Worm (Caenorhabditis elegans) whole organism, mixed stage, embryonic: ENCODE results near the gene cbn-1.

Experiments
- bed-3 ChIP-seq: fragments of 200-800 bp; sonication (Bioruptor generic); optimal IDR thresholded peaks from 3 replicates; lab custom pipeline; 2018; ENCODE audit warnings: mild to moderate bottlenecking, missing genetic modification characterization, moderate library complexity, missing compliant biosample characterization
- ceh-43 ChIP-seq: fragments of 200-800 bp; sonication (Bioruptor generic); optimal IDR thresholded peaks from 2 replicates; lab custom pipeline; 2018; ENCODE audit warnings: mild to moderate bottlenecking, missing genetic modification characterization, moderate library complexity, missing compliant biosample characterization
- elt-3 ChIP-seq: fragments of 150-350 bp; optimal IDR thresholded peaks from 2 replicates; lab custom pipeline; 2014; ENCODE audit warnings: missing biosample characterization, missing genetic modification characterization
- mab-5 ChIP-seq: fragments of 150-350 bp; optimal IDR thresholded peaks from 2 replicates; lab custom pipeline; 2014; ENCODE audit warnings: missing biosample characterization, missing genetic modification characterization
- nhr-2 ChIP-seq: fragments of 150-350 bp; optimal IDR thresholded peaks from 2 replicates; lab custom pipeline; 2014; ENCODE audit warnings: missing biosample characterization, missing genetic modification characterization
- snpc-4 ChIP-seq: fragments of 150-350 bp; optimal IDR thresholded peaks from 2 replicates; lab custom pipeline; 2014; ENCODE audit warnings: missing biosample characterization, missing genetic modification characterization
- sptf-1 ChIP-seq: sonication (generic microtip); optimal IDR thresholded peaks from 2 replicates; lab custom pipeline; 2017; ENCODE audit warnings: mild to moderate bottlenecking, missing genetic modification characterization, moderate library complexity, missing compliant biosample characterization
- zip-8 ChIP-seq: fragments of 150-350 bp; optimal IDR thresholded peaks from 2 replicates; lab custom pipeline; 2014; ENCODE audit warnings: missing biosample characterization, missing genetic modification characterization

cbn-1 gene

DNA sequence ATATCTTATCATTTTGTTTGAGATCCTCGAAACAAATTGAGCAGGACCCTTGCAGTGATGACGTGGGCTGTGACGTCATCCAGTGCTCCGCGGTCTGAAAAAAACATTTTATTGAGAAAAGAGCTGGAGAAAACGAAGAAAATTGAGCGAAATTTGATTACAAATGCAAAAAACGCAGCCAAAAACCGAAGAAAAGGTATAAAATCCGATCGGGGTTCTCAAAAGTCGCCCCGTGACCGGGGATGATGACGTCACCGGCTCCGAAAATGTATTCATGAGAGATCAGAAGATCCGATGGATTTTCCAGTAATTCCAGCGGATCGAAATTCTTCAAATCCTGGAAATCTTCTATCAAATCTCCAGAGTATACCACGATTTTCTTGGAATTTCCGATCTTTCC lies 49.8 kb downstream of the cbn-1 start, which contains the start of gene trul-1:
trul-1 (minus strand) TSS at position 101 of the 400 bp plus-strand sequence.
- TF ChIP-seq snpc-4 (tag; lab: Kevin White, UChicago) (no peak), elt-3 (tag; lab: Kevin White, UChicago) (no peak), zip-8 (tag; lab: Kevin White, UChicago) (peak; percentile 85), bed-3 (no peak), sptf-1 (tag; lab: Kevin White, UChicago) (no peak), mab-5 (no peak)

DNA sequence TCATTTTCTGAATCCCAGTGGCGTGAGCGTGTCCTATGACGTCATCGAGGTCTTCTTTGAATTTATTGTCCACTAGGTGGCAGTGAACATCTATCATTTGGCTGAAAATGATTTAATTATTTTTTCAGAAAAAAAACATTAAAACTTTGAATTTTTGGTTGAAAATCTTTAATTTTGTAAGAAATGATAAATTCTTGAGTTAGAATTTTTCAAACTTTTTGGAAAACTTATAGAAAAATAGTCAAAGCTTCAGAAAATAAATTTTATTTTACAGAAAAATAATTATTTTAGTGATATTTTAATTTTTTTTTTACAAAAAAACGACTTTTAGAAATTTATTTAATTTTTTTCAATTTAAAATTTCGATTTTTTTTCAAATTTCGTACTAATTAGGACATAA lies 53.7 kb downstream of the cbn-1 start, which contains the start of gene B0432.8:
B0432.8 (minus strand) TSS at position 101 of the 400 bp plus-strand sequence.
- TF ChIP-seq ceh-43 (GFP tag; lab: Kevin White, UChicago): no peak
- TF ChIP-seq zip-8 (tag; lab: Kevin White, UChicago): peak; percentile 78
- no peak for TF ChIP-seq nhr-2
